Fruit fly (Drosophila melanogaster) whole organism, embryonic: ENCODE results near the gene CG42658.

Experiments
- CG10147 ChIP-seq: fragments of 200-800 bp; sonication (Bioruptor generic); optimal IDR thresholded peaks from 2 replicates; lab custom pipeline; 2019; ENCODE audit warnings: missing biosample characterization, mild to moderate bottlenecking, missing genetic modification characterization, moderate library complexity
- CG15011 ChIP-seq: fragments of 200-800 bp; sonication (Bioruptor generic); optimal IDR thresholded peaks from 3 replicates; lab custom pipeline; 2018; ENCODE audit warnings: missing biosample characterization, mild to moderate bottlenecking, missing genetic modification characterization
- CG15073 ChIP-seq: fragments of 200-800 bp; sonication (Bioruptor generic); optimal IDR thresholded peaks from 2 replicates; lab custom pipeline; 2016; ENCODE audit warnings: missing biosample characterization, missing genetic modification characterization
- CG31388 ChIP-seq: fragments of 200-800 bp; sonication (Bioruptor generic); optimal IDR thresholded peaks from 2 replicates; lab custom pipeline; 2016; ENCODE audit warnings: missing biosample characterization, missing genetic modification characterization
- CG5245 ChIP-seq: fragments of 200-800 bp; sonication (Bioruptor generic); optimal IDR thresholded peaks from 3 replicates; lab custom pipeline; 2016; ENCODE audit warnings: missing biosample characterization, missing genetic modification characterization
- CG7372 ChIP-seq: fragments of 200-800 bp; sonication (Bioruptor generic); IDR thresholded peaks from 2 replicates; pipeline ENCODE4 v1.3.6; 2022; ENCODE audit warnings: missing biosample characterization, missing genetic modification characterization
- CG8944 ChIP-seq: fragments of 200-800 bp; sonication (Bioruptor generic); optimal IDR thresholded peaks from 3 replicates; lab custom pipeline; 2016; ENCODE audit warnings: missing biosample characterization, missing genetic modification characterization
- CoRest ChIP-seq: fragments of 200-800 bp; sonication (Bioruptor generic); optimal IDR thresholded peaks from 3 replicates; lab custom pipeline; 2018; ENCODE audit warnings: missing biosample characterization, mild to moderate bottlenecking, missing genetic modification characterization, moderate library complexity
- Dbx ChIP-seq: fragments of 200-800 bp; sonication (Bioruptor generic); IDR thresholded peaks from 3 replicates; pipeline ENCODE4 v1.3.6; 2022; ENCODE audit warnings: missing biosample characterization, missing genetic modification characterization
- Doc3 ChIP-seq: fragments of 200-800 bp; sonication (Bioruptor generic); IDR thresholded peaks from 3 replicates; pipeline ENCODE4 v1.3.6; 2022; ENCODE audit warnings: missing biosample characterization, missing genetic modification characterization; ENCODE audit not compliant: partially characterized antibody
- ERR ChIP-seq: fragments of 200-800 bp; sonication (Bioruptor generic); optimal IDR thresholded peaks from 2 replicates; lab custom pipeline; 2016; ENCODE audit warnings: missing biosample characterization, missing genetic modification characterization
- Ets97D ChIP-seq: fragments of 200-800 bp; sonication (Bioruptor generic); optimal IDR thresholded peaks from 3 replicates; lab custom pipeline; 2016; ENCODE audit warnings: missing biosample characterization, missing genetic modification characterization
- HHEX ChIP-seq: fragments of 200-800 bp; sonication (Bioruptor generic); optimal IDR thresholded peaks from 3 replicates; lab custom pipeline; 2017; ENCODE audit warnings: missing biosample characterization, mild to moderate bottlenecking, missing genetic modification characterization, missing genetic modification reagents
- HLHmδ ChIP-seq: fragments of 200-800 bp; sonication (Bioruptor generic); optimal IDR thresholded peaks from 2 replicates; lab custom pipeline; 2018; ENCODE audit warnings: missing biosample characterization, mild to moderate bottlenecking, missing genetic modification characterization, moderate library complexity
- Jarid2 ChIP-seq: fragments of 200-800 bp; sonication (Bioruptor generic); optimal IDR thresholded peaks from 3 replicates; lab custom pipeline; 2017; ENCODE audit warnings: mild to moderate bottlenecking, missing biosample characterization, missing genetic modification reagents, missing genetic modification characterization
- Lim3 ChIP-seq: fragments of 200-800 bp; sonication (Bioruptor generic); IDR thresholded peaks from 2 replicates; pipeline ENCODE4 v1.3.6; 2022; ENCODE audit warnings: missing biosample characterization, missing genetic modification characterization
- NK7.1 ChIP-seq: fragments of 200-800 bp; sonication (Bioruptor generic); optimal IDR thresholded peaks from 3 replicates; lab custom pipeline; 2016; ENCODE audit warnings: missing biosample characterization, missing genetic modification characterization
- Optix ChIP-seq: fragments of 200-800 bp; sonication (Bioruptor generic); IDR thresholded peaks from 3 replicates; pipeline ENCODE4 v1.3.6; 2022; ENCODE audit warnings: missing biosample characterization, missing genetic modification characterization
- PHDP ChIP-seq: fragments of 200-800 bp; sonication (Bioruptor generic); optimal IDR thresholded peaks from 3 replicates; lab custom pipeline; 2018; ENCODE audit warnings: missing biosample characterization, mild to moderate bottlenecking, missing genetic modification characterization, moderate library complexity
- Ravus ChIP-seq: fragments of 200-800 bp; sonication (Bioruptor generic); IDR thresholded peaks from 2 replicates; pipeline ENCODE4 v1.3.6; 2022; ENCODE audit warnings: missing biosample characterization, missing genetic modification characterization
- Sox100B ChIP-seq: fragments of 200-800 bp; sonication (Bioruptor generic); optimal IDR thresholded peaks from 3 replicates; lab custom pipeline; 2018; ENCODE audit warnings: missing biosample characterization, mild to moderate bottlenecking, missing genetic modification characterization
- Usf ChIP-seq: fragments of 200-800 bp; sonication (Bioruptor generic); optimal IDR thresholded peaks from 2 replicates; lab custom pipeline; 2017; ENCODE audit warnings: missing genotype, missing biosample characterization, missing genetic modification characterization
- ab ChIP-seq: fragments of 200-800 bp; sonication (Bioruptor generic); optimal IDR thresholded peaks from 2 replicates; lab custom pipeline; 2016; ENCODE audit warnings: missing biosample characterization, missing genetic modification characterization
- bab2 ChIP-seq: fragments of 200-800 bp; sonication (Bioruptor generic); optimal IDR thresholded peaks from 2 replicates; lab custom pipeline; 2016; ENCODE audit warnings: missing biosample characterization, missing genetic modification characterization
- chinmo ChIP-seq: fragments of 200-800 bp; sonication (Bioruptor generic); IDR thresholded peaks from 4 replicates; pipeline ENCODE4 v1.3.6; 2022; ENCODE audit warnings: missing biosample characterization, missing genetic modification characterization; ENCODE audit not compliant: partially characterized antibody
- dmrt99B ChIP-seq: fragments of 200-800 bp; sonication (Bioruptor generic); optimal IDR thresholded peaks from 2 replicates; lab custom pipeline; 2018; ENCODE audit warnings: missing biosample characterization, mild to moderate bottlenecking, missing genetic modification characterization, moderate library complexity
- en ChIP-seq: fragments of 200-800 bp; sonication (Bioruptor generic); optimal IDR thresholded peaks from 2 replicates; lab custom pipeline; 2016; ENCODE audit warnings: missing biosample characterization, missing genetic modification characterization
- kni ChIP-seq: fragments of 200-800 bp; sonication (Bioruptor generic); optimal IDR thresholded peaks from 3 replicates; lab custom pipeline; 2017; ENCODE audit warnings: mild to moderate bottlenecking, missing biosample characterization, missing genetic modification reagents, missing genetic modification characterization
- lab ChIP-seq: fragments of 200-800 bp; sonication (Bioruptor generic); optimal IDR thresholded peaks from 3 replicates; lab custom pipeline; 2017; ENCODE audit warnings: missing biosample characterization, missing genetic modification characterization, mild to moderate bottlenecking, moderate library complexity, missing genetic modification reagents
- p53 ChIP-seq: fragments of 200-800 bp; sonication (Bioruptor generic); optimal IDR thresholded peaks from 2 replicates; lab custom pipeline; 2016; ENCODE audit warnings: missing biosample characterization, missing genetic modification characterization
- pan ChIP-seq, 4 experiments: fragments of >200 bp in 3 of 4; fragments of 200-800 bp in 1 of 4; sonication (Bioruptor generic) in 1 of 4; optimal IDR thresholded peaks in 3 of 4; IDR thresholded peaks in 1 of 4; 2 replicates each; pipeline versions ENCODE4 v1.3.6 to Lab custom; 2017 to 2022; ENCODE audit warnings: missing biosample characterization in 2 of 4, missing genetic modification characterization in 2 of 4, mixed read lengths in 1 of 4
- pnt ChIP-seq: fragments of 200-800 bp; sonication (Bioruptor generic); optimal IDR thresholded peaks from 3 replicates; lab custom pipeline; 2016; ENCODE audit warnings: missing biosample characterization, missing genetic modification characterization
- pros ChIP-seq: fragments of 200-800 bp; sonication (Bioruptor generic); optimal IDR thresholded peaks from 3 replicates; lab custom pipeline; 2019; ENCODE audit warnings: missing biosample characterization, mild to moderate bottlenecking, missing genetic modification characterization, moderate library complexity
- sd ChIP-seq: fragments of 200-800 bp; sonication (Bioruptor generic); optimal IDR thresholded peaks from 3 replicates; lab custom pipeline; 2018; ENCODE audit warnings: missing biosample characterization, mild to moderate bottlenecking, missing genetic modification characterization, moderate library complexity
- sens ChIP-seq: fragments of 200-800 bp; sonication (Bioruptor generic); peaks from one replicate; lab custom pipeline; 2016; ENCODE audit warnings: missing biosample characterization, missing genetic modification characterization
- slou ChIP-seq: fragments of 200-800 bp; sonication (Bioruptor generic); optimal IDR thresholded peaks from 3 replicates; lab custom pipeline; 2016; ENCODE audit warnings: missing biosample characterization, missing genetic modification characterization
- sqz ChIP-seq: fragments of 200-800 bp; sonication (Bioruptor generic); optimal IDR thresholded peaks from 3 replicates; lab custom pipeline; 2018; ENCODE audit warnings: missing biosample characterization, mild to moderate bottlenecking, missing genetic modification characterization
- tgo ChIP-seq: fragments of 200-800 bp; sonication (Bioruptor generic); IDR thresholded peaks from 3 replicates; pipeline ENCODE4 v1.3.6; 2022; ENCODE audit warnings: missing biosample characterization, missing genetic modification characterization
- unc-4 ChIP-seq: fragments of 200-800 bp; sonication (Bioruptor generic); IDR thresholded peaks from 2 replicates; pipeline ENCODE4 v1.3.6; 2022; ENCODE audit warnings: missing biosample characterization, missing genetic modification characterization; ENCODE audit not compliant: partially characterized antibody
- wek ChIP-seq: fragments of 200-800 bp; sonication (Bioruptor generic); optimal IDR thresholded peaks from 3 replicates; lab custom pipeline; 2018; ENCODE audit warnings: missing biosample characterization, mild to moderate bottlenecking, missing genetic modification characterization, moderate library complexity

The CG42658 gene

dm6 chr2L:2242139-2242538 is 45.6 kb downstream of the CG42658 start, which contains the start of gene CG4267 (continued):
- TF ChIP-seq wek (GFP tag; lab: Kevin White, UChicago): no peak
- TF ChIP-seq kni (GFP tag; lab: Kevin White, UChicago): no peak
- TF ChIP-seq CG8944 (GFP tag; lab: Kevin White, UChicago): no peak
- TF ChIP-seq lab (GFP tag; lab: Kevin White, UChicago): no peak
- no peak for TF ChIP-seq dmrt99B (tag; lab: Kevin White, UChicago)
- TF ChIP-seq pan (optimal IDR thresholded peaks at IDR 0.05; lab: Kevin White, UChicago): no peak
- peak in 1 of 2 experiments; percentile 10 for TF ChIP-seq pan (GFP tag; optimal IDR thresholded peaks at IDR 0.05 in 1 of 2, IDR thresholded peaks at IDR 0.05 in 1 of 2)
- no peak for TF ChIP-seq en
- TF ChIP-seq Ets97D (GFP tag; lab: Kevin White, UChicago): no peak
- no peak for TF ChIP-seq CG15011 (GFP tag; lab: Kevin White, UChicago)
- TF ChIP-seq Jarid2 (GFP tag; lab: Kevin White, UChicago): peak; percentile 80
- TF ChIP-seq unc-4: peak; percentile 34
- no peak for TF ChIP-seq Optix (GFP tag; lab: Robert Waterston, UW)
- no peak for TF ChIP-seq sens (GFP tag; lab: Kevin White, UChicago)
- no peak for TF ChIP-seq NK7.1 (GFP tag; lab: Kevin White, UChicago)
- no peak for TF ChIP-seq CG5245 (GFP tag; lab: Kevin White, UChicago)
- peak; percentile 32; the same call in 1 of the 3 replicates for TF ChIP-seq Doc3 (GFP tag; lab: Robert Waterston, UW)
- no peak for TF ChIP-seq Usf (GFP tag; lab: Kevin White, UChicago)
- TF ChIP-seq pros (GFP tag; lab: Kevin White, UChicago): no peak
- no peak for TF ChIP-seq pnt (GFP tag; lab: Kevin White, UChicago)
- TF ChIP-seq ab (GFP tag; lab: Kevin White, UChicago): no peak
- TF ChIP-seq chinmo (GFP tag; lab: Robert Waterston, UW): peak; percentile 90; the same call in 3 of the 4 replicates
- TF ChIP-seq slou: no peak

dm6 chr2L:2240493-2240892 is 47.2 kb downstream of the CG42658 start, which contains the start of gene Tengl1:
Gene Tengl1, minus strand, starts transcription at chr2L:2240593.
- TF ChIP-seq Dbx (GFP tag; lab: Robert Waterston, UW) (no peak), CG7372 (GFP tag; lab: Robert Waterston, UW) (no peak), sd (tag; lab: Kevin White, UChicago) (no peak), bab2 (GFP tag; lab: Kevin White, UChicago) (no peak), ERR (GFP tag; lab: Kevin White, UChicago) (no peak), HLHmδ (GFP tag; lab: Kevin White, UChicago) (no peak), Lim3 (GFP tag; lab: Robert Waterston, UW) (no peak), PHDP (tag; lab: Kevin White, UChicago) (no peak), HHEX (GFP tag; lab: Kevin White, UChicago) (no peak), CG15073 (GFP tag; lab: Kevin White, UChicago) (no peak), Ravus (GFP tag; lab: Robert Waterston, UW) (no peak), CG10147 (GFP tag; lab: Kevin White, UChicago) (no peak), CG31388 (GFP tag; lab: Kevin White, UChicago) (no peak), tgo (GFP tag; lab: Robert Waterston, UW) (no peak), p53 (no peak), sqz (no peak), CoRest (tag; lab: Kevin White, UChicago) (no peak), Sox100B (no peak)
